Worm (Caenorhabditis elegans): ENCODE results near the gene W06G6.15.
"Not testable (repeated sequence)": the region's sequence is repeated elsewhere in the genome, so short reads cannot be mapped to it uniquely, and the experiment has no call there.

The W06G6.15 gene

DNA sequence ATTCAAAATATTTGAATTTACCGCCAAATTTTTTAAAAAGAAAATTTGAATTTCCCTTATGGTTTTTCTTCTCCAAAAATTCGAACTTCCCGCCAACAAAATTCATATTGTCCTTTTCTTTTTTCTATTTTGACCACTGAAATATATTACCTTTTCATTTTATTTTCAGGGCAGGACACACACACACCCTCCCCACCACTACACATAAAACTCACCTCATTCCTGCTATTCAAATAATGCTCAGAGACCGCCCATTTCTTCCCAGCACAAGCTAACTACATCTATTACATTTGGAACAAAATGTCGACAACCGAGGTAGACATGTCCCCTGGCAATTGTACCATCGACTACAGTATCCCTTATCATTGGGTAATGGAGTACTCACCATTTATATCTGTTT is at the start of gene W06G6.15:
W06G6.15 (plus strand) TSS at position 301 of the 400 bp plus-strand sequence.
- not testable (repeated sequence) for TF ChIP-seq ztf-4, daf-12, skn-1 (tag; optimal IDR thresholded peaks at IDR 0.05)

DNA sequence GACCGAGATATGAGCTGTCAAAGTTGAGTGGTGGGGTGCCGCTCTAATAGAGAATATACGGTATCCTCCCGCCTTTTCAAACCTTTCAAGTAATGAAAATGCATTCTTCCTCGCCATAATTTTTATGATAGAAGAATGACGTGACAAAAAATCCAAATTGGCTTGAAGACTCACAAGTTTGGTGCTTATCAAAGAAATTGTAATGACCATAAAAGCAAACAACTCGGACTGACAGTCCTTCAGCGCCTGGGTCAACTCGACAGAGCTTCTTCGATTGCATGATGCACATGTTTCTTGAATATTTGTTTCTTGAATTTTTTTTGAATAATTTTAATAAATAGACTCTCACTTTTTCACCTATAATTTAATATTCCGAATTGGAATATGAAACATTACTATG is 48.9 kb upstream of the W06G6.15 start:
- no peak for TF ChIP-seq nhr-11 (tag; optimal IDR thresholded peaks at IDR 0.05)
- no peak for TF ChIP-seq egl-27 (tag; optimal IDR thresholded peaks at IDR 0.05)
- peak; percentile 0 for TF ChIP-seq pqm-1 (tag; optimal IDR thresholded peaks at IDR 0.05)
- TF ChIP-seq tbx-2 (tag; optimal IDR thresholded peaks at IDR 0.05) = no peak
- no peak for TF ChIP-seq ama-1 (optimal IDR thresholded peaks at IDR 0.05)
- TF ChIP-seq unc-62 (GFP tag; optimal IDR thresholded peaks at IDR 0.05) = no peak
- peak; percentile 50 for TF ChIP-seq elt-2 (tag; optimal IDR thresholded peaks at IDR 0.05)

DNA sequence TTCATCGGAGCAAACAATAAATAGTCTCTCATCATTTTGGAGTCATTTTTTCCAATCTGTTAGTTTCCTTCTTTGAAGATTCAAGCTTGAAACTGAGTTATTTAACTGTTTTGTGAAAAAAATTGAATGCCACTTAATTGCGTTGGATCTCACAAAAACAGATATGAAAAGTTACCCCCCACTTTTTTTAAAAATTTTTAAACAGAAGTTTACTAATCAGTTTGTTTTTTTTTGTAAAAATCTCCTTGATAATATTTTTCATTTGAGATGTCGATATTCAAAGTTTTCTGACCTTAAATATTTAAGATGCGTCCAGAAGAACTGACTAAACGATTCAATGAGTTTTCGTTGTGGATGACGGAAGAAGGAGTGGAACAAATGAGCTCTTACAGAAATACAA is 48.0 kb upstream of the W06G6.15 start, which contains the start of gene Y32B12C.1:
Y32B12C.1 (plus strand) TSS at position 301 of the 400 bp plus-strand sequence.
- TF ChIP-seq egl-5 (tag; optimal IDR thresholded peaks at IDR 0.05) = no peak
- TF ChIP-seq nhr-25 (tag; optimal IDR thresholded peaks at IDR 0.05) = no peak
- TF ChIP-seq pqm-1 (tag; optimal IDR thresholded peaks at IDR 0.05) = no peak
- TF ChIP-seq R02D3.7 (tag; optimal IDR thresholded peaks at IDR 0.05) = no peak
- TF ChIP-seq nhr-67 (tag; optimal IDR thresholded peaks at IDR 0.05) = no peak
- TF ChIP-seq nhr-28 (tag; optimal IDR thresholded peaks at IDR 0.05) = no peak
- TF ChIP-seq nhr-43 (tag; optimal IDR thresholded peaks at IDR 0.05; ENCODE audit: poor library complexity, severe bottlenecking) = no peak
- no peak for TF ChIP-seq nhr-77 (tag; optimal IDR thresholded peaks at IDR 0.05)

DNA sequence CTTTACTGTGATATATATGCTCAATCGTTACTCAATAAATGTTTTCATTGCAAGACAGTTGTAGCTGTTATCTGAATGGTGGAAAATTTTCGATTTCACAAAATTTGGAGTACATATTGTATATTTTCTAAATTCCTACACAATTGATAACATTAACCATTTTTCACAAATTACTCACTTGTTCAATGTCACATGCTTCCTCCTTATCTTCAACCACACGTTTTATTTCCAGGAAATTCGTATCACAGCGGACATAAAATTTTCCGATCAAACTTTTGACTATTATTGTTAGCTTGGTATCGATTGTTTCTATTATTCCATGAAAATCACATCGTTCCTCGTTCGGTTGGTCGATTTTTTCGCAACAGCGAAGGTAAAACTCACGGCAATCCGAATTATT is 45.9 kb upstream of the W06G6.15 start:
- TF ChIP-seq elt-2 (tag; optimal IDR thresholded peaks at IDR 0.05) (peak; percentile 59), zag-1 (tag; optimal IDR thresholded peaks at IDR 0.05) (no peak), elt-3 (tag; optimal IDR thresholded peaks at IDR 0.05) (no peak), ceh-28 (tag; optimal IDR thresholded peaks at IDR 0.05) (no peak), ama-1 (optimal IDR thresholded peaks at IDR 0.05) (no peak), pqm-1 (tag; optimal IDR thresholded peaks at IDR 0.05) (peak; percentile 81), pha-4 (tag; optimal IDR thresholded peaks at IDR 0.05) (peak; percentile 56), nhr-237 (tag; optimal IDR thresholded peaks at IDR 0.05) (no peak), tbx-2 (tag; optimal IDR thresholded peaks at IDR 0.05) (no peak), jun-1 (tag; optimal IDR thresholded peaks at IDR 0.05) (peak; percentile 63)

DNA sequence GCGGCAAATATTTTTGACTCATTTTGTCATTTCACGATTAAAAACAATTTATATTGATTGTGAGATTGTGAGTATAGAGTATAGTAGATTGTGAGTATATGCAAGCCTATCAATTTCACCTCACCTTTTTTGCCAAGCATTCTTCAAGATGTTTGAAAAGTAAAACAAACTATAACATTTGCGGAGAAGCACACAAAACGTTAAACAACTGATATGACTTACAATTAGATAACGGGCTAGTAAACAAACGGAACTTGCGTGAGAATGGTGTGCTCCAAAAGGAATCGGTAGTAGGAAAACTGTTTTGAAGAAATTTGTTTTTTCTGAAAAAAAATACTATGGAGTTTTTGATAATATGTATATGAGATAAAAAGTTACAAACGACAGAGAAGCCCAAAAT is 44.2 kb upstream of the W06G6.15 start:
- TF ChIP-seq fkh-10 (GFP tag; optimal IDR thresholded peaks at IDR 0.05) (no peak), fkh-2 (tag; optimal IDR thresholded peaks at IDR 0.05) (no peak), elt-2 (tag; optimal IDR thresholded peaks at IDR 0.05) (peak; percentile 87), pha-4 (tag; optimal IDR thresholded peaks at IDR 0.05) (peak; percentile 48), jun-1 (tag; optimal IDR thresholded peaks at IDR 0.05) (peak; percentile 48), pqm-1 (tag; optimal IDR thresholded peaks at IDR 0.05) (peak; percentile 78)

DNA sequence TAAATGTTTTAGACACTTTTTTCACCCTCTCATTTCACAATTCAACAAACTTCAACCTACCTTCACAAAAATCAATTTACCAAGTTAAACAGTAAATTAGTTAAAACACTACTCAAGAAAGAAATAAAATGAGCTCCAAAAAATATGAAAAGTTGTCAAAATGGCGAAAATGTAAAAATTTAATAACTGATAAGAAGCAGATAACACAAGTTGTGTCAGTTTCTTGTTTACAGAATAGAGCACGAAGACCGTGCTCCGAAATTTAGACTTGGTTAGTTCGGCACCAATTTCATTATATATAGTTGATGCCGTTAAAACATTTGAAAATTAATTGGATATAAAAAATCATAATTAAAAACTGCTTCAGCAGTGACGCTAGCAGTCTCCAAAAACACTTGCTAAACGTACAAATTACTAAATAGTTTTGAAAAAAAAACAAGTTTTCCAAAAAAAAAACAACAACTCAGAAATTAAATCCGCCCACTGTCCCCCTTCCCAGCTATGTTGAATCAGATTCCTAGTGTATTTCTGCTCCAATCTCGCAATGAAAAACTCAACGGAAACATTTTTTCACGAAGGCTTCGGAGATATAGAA is 43.5 kb upstream of the W06G6.15 start, which contains the start of gene srw-54:
srw-54 (plus strand) TSS at position 545 of the 595 bp plus-strand sequence.
- TF ChIP-seq pha-4 (tag; optimal IDR thresholded peaks at IDR 0.05) = peak; percentile 66
- TF ChIP-seq pqm-1 (tag; optimal IDR thresholded peaks at IDR 0.05) = peak; percentile 33
- no peak for TF ChIP-seq nhr-11 (tag; optimal IDR thresholded peaks at IDR 0.05)
- TF ChIP-seq nhr-77 (tag; optimal IDR thresholded peaks at IDR 0.05) = no peak
- peak; percentile 76 for TF ChIP-seq elt-2 (tag; optimal IDR thresholded peaks at IDR 0.05)

DNA sequence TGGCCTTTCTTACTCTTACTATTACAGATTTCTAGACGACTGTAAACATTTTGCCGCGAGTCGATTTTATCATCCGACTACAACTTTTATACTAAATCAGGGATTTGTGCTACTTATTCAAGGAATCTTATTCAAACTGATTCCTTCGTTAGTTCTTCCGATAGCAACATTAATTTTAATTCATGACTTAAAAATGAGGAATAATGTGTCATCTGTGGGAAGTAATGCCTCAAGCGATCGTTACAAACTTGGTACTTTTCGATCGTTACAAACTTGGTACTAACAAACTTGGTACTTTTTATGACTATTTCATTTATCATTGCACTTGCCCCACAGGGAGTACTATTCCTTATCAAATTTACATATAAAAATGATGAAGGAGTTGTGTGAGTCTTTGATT is 36.9 kb upstream of the W06G6.15 start, which contains the start of gene Y70C5A.4:
Y70C5A.4 (plus strand) TSS at position 301 of the 400 bp plus-strand sequence.
- no peak for TF ChIP-seq ama-1 (optimal IDR thresholded peaks at IDR 0.05)

DNA sequence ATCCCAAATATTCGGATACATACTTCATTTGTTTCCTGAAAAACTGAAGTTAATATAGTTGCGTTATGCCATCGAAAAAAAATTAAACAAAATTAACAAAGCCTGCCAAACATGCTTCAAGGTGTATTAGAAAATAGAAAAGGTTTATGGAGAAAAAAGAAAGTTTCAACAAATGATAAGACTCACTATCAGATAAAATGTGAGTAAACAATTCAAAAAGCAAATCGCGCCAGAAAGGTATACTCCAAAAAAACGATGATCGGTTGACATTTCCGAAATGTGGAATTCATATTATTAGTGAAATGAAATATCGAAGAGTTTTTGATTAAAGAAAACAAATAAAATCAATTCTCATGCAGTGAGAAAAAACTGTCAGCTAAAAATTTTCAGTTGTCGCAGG is 33.5 kb upstream of the W06G6.15 start, which contains the start of gene Y70C5A.3:
Y70C5A.3 (minus strand) TSS at position 50 of the 400 bp plus-strand sequence.
- TF ChIP-seq pqm-1 (tag; optimal IDR thresholded peaks at IDR 0.05) (peak; percentile 30), nhr-67 (tag; optimal IDR thresholded peaks at IDR 0.05) (no peak), ZK546.5 (tag; optimal IDR thresholded peaks at IDR 0.05) (no peak), fos-1 (tag; optimal IDR thresholded peaks at IDR 0.05) (no peak), pha-4 (tag; optimal IDR thresholded peaks at IDR 0.05) (peak; percentile 19), elt-2 (tag; optimal IDR thresholded peaks at IDR 0.05) (peak; percentile 60)

All from whole organism, L3 larva.